Fruit fly (Drosophila melanogaster) S2 (cell line): ENCODE results near the gene ru.

Source experiments
- CG8478 ChIP-seq: fragments of >200 bp; optimal IDR thresholded peaks from 2 replicates; lab custom pipeline; 2018
- CTCF ChIP-seq, 2 experiments: fragments of >200 bp; optimal IDR thresholded peaks; 2 replicates each; lab custom pipeline; 2018

dm6 chr3L:1420950-1421349 is 50.5 kb downstream of the ru start:
- TF ChIP-seq CTCF (optimal IDR thresholded peaks at IDR 0.05; lab: Kevin White, UChicago) (no peak), CG8478 (lab: Kevin White, UChicago) (no peak)
